Worm (Caenorhabditis elegans) whole organism, L1 larva: Measurements from ENCODE around the gene Y32B12C.1.
A peak's percentile ranks its signal among the peaks of the same experiment; 100 is the strongest.

Experiments
- C04F5.9 ChIP-seq: sonication (generic microtip); optimal IDR thresholded peaks from 2 replicates; lab custom pipeline; 2016; ENCODE audit warnings: missing genetic modification characterization, missing compliant biosample characterization
- C34B4.2 ChIP-seq: sonication (generic microtip); optimal IDR thresholded peaks from 2 replicates; lab custom pipeline; 2017; ENCODE audit warnings: mild to moderate bottlenecking, missing genetic modification characterization, missing compliant biosample characterization
- F16B12.6 ChIP-seq: fragments of 150-350 bp; optimal IDR thresholded peaks from 2 replicates; lab custom pipeline; 2014; ENCODE audit warnings: missing biosample characterization, missing genetic modification characterization
- Y116A8C.19 ChIP-seq: sonication (generic microtip); optimal IDR thresholded peaks from 2 replicates; lab custom pipeline; 2016; ENCODE audit warnings: missing compliant biosample characterization, missing genetic modification characterization, borderline replicate concordance
- aly-2 ChIP-seq: fragments of 150-350 bp; optimal IDR thresholded peaks from 2 replicates; lab custom pipeline; 2014; ENCODE audit warnings: missing biosample characterization, missing genetic modification characterization
- blmp-1 ChIP-seq: fragments of 150-350 bp; optimal IDR thresholded peaks from 2 replicates; lab custom pipeline; 2014; ENCODE audit warnings: missing biosample characterization, missing genetic modification characterization
- ceh-8 ChIP-seq: fragments of 200-800 bp; sonication (Bioruptor generic); optimal IDR thresholded peaks from 2 replicates; lab custom pipeline; 2018; ENCODE audit warnings: mild to moderate bottlenecking, missing genetic modification characterization, moderate library complexity, missing compliant biosample characterization
- ceh-90 ChIP-seq: sonication (generic microtip); optimal IDR thresholded peaks from 2 replicates; lab custom pipeline; 2016; ENCODE audit warnings: missing genetic modification characterization, missing compliant biosample characterization
- ces-1 ChIP-seq: fragments of 150-350 bp; optimal IDR thresholded peaks from 2 replicates; lab custom pipeline; 2014; ENCODE audit warnings: missing biosample characterization, missing genetic modification reagents, missing genetic modification characterization
- efl-1 ChIP-seq, 4 experiments: fragments of 150-350 bp; optimal IDR thresholded peaks in 3 of 4; peaks in 1 of 4; 1 replicate in 1 of 4; 2 replicates in 3 of 4; lab custom pipeline; 2014; ENCODE audit warnings: missing biosample characterization in 2 of 4, missing genetic modification characterization in 2 of 4, missing genetic modification reagents in 2 of 4
- efl-3 ChIP-seq: fragments of 200-800 bp; sonication (Bioruptor generic); optimal IDR thresholded peaks from 2 replicates; lab custom pipeline; 2018; ENCODE audit warnings: mild to moderate bottlenecking, missing genetic modification characterization, missing compliant biosample characterization
- egl-27 ChIP-seq, 2 experiments: fragments of 150-350 bp in 1 of 2; sonication (generic microtip); optimal IDR thresholded peaks; 3 replicates each; lab custom pipeline; 2017 to 2018; ENCODE audit warnings: missing biosample characterization in 2 of 2, missing genetic modification characterization in 2 of 2, missing genetic modification reagents in 2 of 2
- fkh-4 ChIP-seq: sonication (generic microtip); optimal IDR thresholded peaks from 2 replicates; lab custom pipeline; 2016; ENCODE audit warnings: missing compliant biosample characterization, missing genetic modification characterization, borderline replicate concordance
- fkh-8 ChIP-seq: sonication (generic microtip); optimal IDR thresholded peaks from 2 replicates; lab custom pipeline; 2016; ENCODE audit warnings: mild to moderate bottlenecking, missing genetic modification characterization, missing compliant biosample characterization
- hlh-4 ChIP-seq: sonication (generic microtip); optimal IDR thresholded peaks from 2 replicates; lab custom pipeline; 2016; ENCODE audit warnings: mild to moderate bottlenecking, missing genetic modification characterization, missing compliant biosample characterization
- irx-1 ChIP-seq: sonication (generic microtip); optimal IDR thresholded peaks from 2 replicates; lab custom pipeline; 2016; ENCODE audit warnings: missing genetic modification characterization, missing compliant biosample characterization
- jun-1 ChIP-seq: fragments of 150-350 bp; optimal IDR thresholded peaks from 2 replicates; lab custom pipeline; 2014; ENCODE audit warnings: missing biosample characterization, missing genetic modification reagents, missing genetic modification characterization
- lin-13 ChIP-seq: fragments of 150-350 bp; optimal IDR thresholded peaks from 2 replicates; lab custom pipeline; 2014; ENCODE audit warnings: missing biosample characterization, missing genetic modification reagents, missing genetic modification characterization
- lin-39 ChIP-seq: fragments of 150-350 bp; optimal IDR thresholded peaks from 2 replicates; lab custom pipeline; 2014; ENCODE audit warnings: missing biosample characterization, missing genetic modification reagents, missing genetic modification characterization
- mdl-1 ChIP-seq, 2 experiments: fragments of 150-350 bp; optimal IDR thresholded peaks; 2 replicates each; lab custom pipeline; 2014 to 2017; ENCODE audit warnings: missing biosample characterization in 2 of 2, missing genetic modification characterization in 2 of 2, inconsistent platforms in 1 of 2
- mep-1 ChIP-seq: fragments of 150-350 bp; optimal IDR thresholded peaks from 2 replicates; lab custom pipeline; 2014; ENCODE audit warnings: missing biosample characterization, missing genetic modification characterization
- nhr-85 ChIP-seq: sonication (generic microtip); peaks from one replicate; lab custom pipeline; 2016; ENCODE audit warnings: missing genetic modification characterization, inconsistent platforms, missing compliant biosample characterization
- pag-3 ChIP-seq: sonication (generic microtip); optimal IDR thresholded peaks from 2 replicates; lab custom pipeline; 2017; ENCODE audit warnings: missing genetic modification characterization, mild to moderate bottlenecking, missing compliant biosample characterization, antibody characterized with exemption, borderline replicate concordance; ENCODE audit not compliant: insufficient read depth
- pqm-1 ChIP-seq: sonication (generic microtip); optimal IDR thresholded peaks from 3 replicates; lab custom pipeline; 2017; ENCODE audit warnings: missing biosample characterization, missing genetic modification characterization
- rnt-1 ChIP-seq: sonication (generic microtip); optimal IDR thresholded peaks from 2 replicates; lab custom pipeline; 2016; ENCODE audit warnings: mild to moderate bottlenecking, missing genetic modification characterization, moderate library complexity, missing compliant biosample characterization
- snpc-4 ChIP-seq: fragments of 150-350 bp; optimal IDR thresholded peaks from 2 replicates; lab custom pipeline; 2014; ENCODE audit warnings: missing biosample characterization, missing genetic modification characterization
- sox-4 ChIP-seq: sonication (generic microtip); optimal IDR thresholded peaks from 2 replicates; lab custom pipeline; 2016; ENCODE audit warnings: missing genetic modification characterization, missing compliant biosample characterization
- unc-30 ChIP-seq: sonication (generic microtip); optimal IDR thresholded peaks from 2 replicates; lab custom pipeline; 2017; ENCODE audit warnings: missing biosample characterization, missing genetic modification characterization
- ztf-11 ChIP-seq, 2 experiments: sonication (generic microtip); optimal IDR thresholded peaks; 2 replicates each; lab custom pipeline; 2016 to 2017; ENCODE audit warnings: missing genetic modification characterization in 2 of 2, missing biosample characterization in 1 of 2, missing compliant biosample characterization in 1 of 2

The Y32B12C.1 gene

ce11 chrV:16573168-16573567 lies 33.2 kb upstream of the Y32B12C.1 start, which contains the start of gene str-149:
str-149 (plus strand) TSS chrV:16573468.
- TF ChIP-seq efl-1 (optimal IDR thresholded peaks at IDR 0.05; lab: Kevin White, UChicago) (no peak), efl-1 (GFP tag; optimal IDR thresholded peaks at IDR 0.05 in 1 of 2; lab: Kevin White, UChicago) (peak in 1 of 2 experiments; percentile 53), lin-39 (tag; lab: Kevin White, UChicago) (no peak)

- TF ChIP-seq efl-1 (optimal IDR thresholded peaks at IDR 0.05; lab: Kevin White, UChicago) = no peak
- TF ChIP-seq efl-1 (GFP tag; optimal IDR thresholded peaks at IDR 0.05 in 1 of 2; lab: Kevin White, UChicago) = peak in 1 of 2 experiments; percentile 4
- no peak for TF ChIP-seq pag-3
- TF ChIP-seq rnt-1 (tag; lab: Kevin White, UChicago) = no peak
- TF ChIP-seq, all 84 proteins: peak for 1
These were observed 30.5 kb upstream of the Y32B12C.1 start, which contains the start of gene str-151 for ce11 chrV:16575900-16576299. str-151 (plus strand) TSS chrV:16576200.

ce11 chrV:16580424-16580823 lies 26.0 kb upstream of the Y32B12C.1 start, which contains the start of gene nhr-271:
nhr-271 (minus strand) TSS chrV:16580524.
- TF ChIP-seq mdl-1 (tag; optimal IDR thresholded peaks at IDR 0.05; lab: Kevin White, UChicago) (no peak), pqm-1 (tag; lab: Kevin White, UChicago) (no peak), blmp-1 (tag; lab: Kevin White, UChicago) (no peak), Y116A8C.19 (tag; lab: Kevin White, UChicago) (no peak), nhr-85 (tag; lab: Kevin White, UChicago) (no peak), ceh-8 (GFP tag; lab: Kevin White, UChicago) (no peak), irx-1 (no peak), lin-39 (tag; lab: Kevin White, UChicago) (no peak), fkh-8 (tag; lab: Kevin White, UChicago) (no peak), jun-1 (no peak), hlh-4 (no peak), sox-4 (tag; lab: Kevin White, UChicago) (no peak), ceh-90 (no peak), snpc-4 (tag; lab: Kevin White, UChicago) (no peak), C34B4.2 (tag; lab: Kevin White, UChicago) (no peak), mep-1 (tag; lab: Kevin White, UChicago) (no peak), C04F5.9 (tag; lab: Kevin White, UChicago) (no peak), F16B12.6 (tag; lab: Kevin White, UChicago) (no peak), efl-3 (no peak)

- TF ChIP-seq egl-27 (tag; optimal IDR thresholded peaks at IDR 0.05; lab: Kevin White, UChicago) (no peak), efl-1 (optimal IDR thresholded peaks at IDR 0.05; lab: Kevin White, UChicago) (no peak), efl-1 (GFP tag; optimal IDR thresholded peaks at IDR 0.05 in 1 of 2; lab: Kevin White, UChicago) (peak in 1 of 2 experiments; percentile 93)
These were observed 25.4 kb upstream of the Y32B12C.1 start for ce11 chrV:16581061-16581460.

ce11 chrV:16582973-16583372 lies 23.4 kb upstream of the Y32B12C.1 start, which contains the start of gene str-150:
str-150 (plus strand) TSS chrV:16583273.
- TF ChIP-seq lin-13 (GFP tag; lab: Kevin White, UChicago) (no peak), sox-4 (tag; lab: Kevin White, UChicago) (no peak)

ce11 chrV:16588428-16588827 lies 18.0 kb upstream of the Y32B12C.1 start, which contains the start of gene srw-73:
srw-73 (minus strand) TSS chrV:16588528.
- no peak for TF ChIP-seq ztf-11 (tag; optimal IDR thresholded peaks at IDR 0.05; lab: Kevin White, UChicago)
- TF ChIP-seq aly-2 = no peak
- TF ChIP-seq fkh-4 (tag; lab: Kevin White, UChicago) = no peak
- TF ChIP-seq unc-30 (tag; lab: Kevin White, UChicago) = no peak

ce11 chrV:16589488-16589887 lies 16.9 kb upstream of the Y32B12C.1 start:
- TF ChIP-seq ces-1 (GFP tag; lab: Kevin White, UChicago) (no peak), snpc-4 (tag; lab: Kevin White, UChicago) (peak; percentile 6), efl-1 (optimal IDR thresholded peaks at IDR 0.05; lab: Kevin White, UChicago) (no peak), efl-1 (GFP tag; optimal IDR thresholded peaks at IDR 0.05 in 1 of 2; lab: Kevin White, UChicago) (peak in 1 of 2 experiments; percentile 58), F16B12.6 (tag; lab: Kevin White, UChicago) (no peak)
